Worm (Caenorhabditis elegans) whole organism, L2 larva: Measurements from ENCODE around the gene fbxa-63.

ENCODE experiments used
- R02D3.7 ChIP-seq: fragments of 150-350 bp; optimal IDR thresholded peaks from 2 replicates; lab custom pipeline; 2014; ENCODE audit warnings: missing biosample characterization, missing genetic modification characterization
- ZK546.5 ChIP-seq: sonication (generic microtip); optimal IDR thresholded peaks from 2 replicates; lab custom pipeline; 2017; ENCODE audit warnings: missing biosample characterization, missing genetic modification characterization
- alr-1 ChIP-seq: fragments of 150-350 bp; optimal IDR thresholded peaks from 2 replicates; lab custom pipeline; 2014; ENCODE audit warnings: missing biosample characterization, missing genetic modification characterization
- fos-1 ChIP-seq: fragments of 150-350 bp; optimal IDR thresholded peaks from 2 replicates; lab custom pipeline; 2014; ENCODE audit warnings: missing biosample characterization, missing genetic modification characterization
- nhr-10 ChIP-seq: sonication (generic microtip); optimal IDR thresholded peaks from 2 replicates; lab custom pipeline; 2017; ENCODE audit warnings: missing biosample characterization, missing genetic modification characterization
- nhr-12 ChIP-seq: fragments of 150-350 bp; optimal IDR thresholded peaks from 2 replicates; lab custom pipeline; 2014; ENCODE audit warnings: missing biosample characterization, missing genetic modification characterization
- nhr-129 ChIP-seq: fragments of 150-350 bp; optimal IDR thresholded peaks from 2 replicates; lab custom pipeline; 2014; ENCODE audit warnings: missing biosample characterization, missing genetic modification characterization
- peb-1 ChIP-seq: fragments of 150-350 bp; optimal IDR thresholded peaks from 2 replicates; lab custom pipeline; 2014; ENCODE audit warnings: missing biosample characterization, missing genetic modification characterization
- skn-1 ChIP-seq: sonication (generic microtip); optimal IDR thresholded peaks from 2 replicates; lab custom pipeline; 2017; ENCODE audit warnings: missing biosample characterization, missing genetic modification characterization
- sma-3 ChIP-seq: sonication (generic microtip); optimal IDR thresholded peaks from 2 replicates; lab custom pipeline; 2016; ENCODE audit warnings: missing genetic modification reagents, missing genetic modification characterization, missing compliant biosample characterization
- sma-9 ChIP-seq, 2 experiments: fragments of 150-350 bp in 1 of 2; sonication (generic microtip) in 1 of 2; optimal IDR thresholded peaks; 2 replicates each; lab custom pipeline; 2014 to 2016; ENCODE audit warnings: missing genetic modification characterization in 2 of 2, mild to moderate bottlenecking in 1 of 2, missing biosample characterization in 1 of 2, missing compliant biosample characterization in 1 of 2, missing genetic modification reagents in 1 of 2, moderate library complexity in 1 of 2
- unc-39 ChIP-seq: fragments of 150-350 bp; optimal IDR thresholded peaks from 2 replicates; lab custom pipeline; 2014; ENCODE audit warnings: missing biosample characterization, missing genetic modification characterization
- unc-55 ChIP-seq: fragments of 150-350 bp; sonication (generic microtip); optimal IDR thresholded peaks from 3 replicates; lab custom pipeline; 2014; ENCODE audit warnings: missing biosample characterization, missing genetic modification reagents, missing genetic modification characterization
- zag-1 ChIP-seq: fragments of 150-350 bp; optimal IDR thresholded peaks from 2 replicates; lab custom pipeline; 2014; ENCODE audit warnings: missing biosample characterization, missing genetic modification characterization
- ztf-1 ChIP-seq: fragments of 200-800 bp; sonication (Bioruptor generic); conservative IDR thresholded peaks from 2 replicates; pipeline ENCODE4 v1.3.6; 2022; ENCODE audit warnings: missing genetic modification characterization, missing compliant biosample characterization
- ztf-11 ChIP-seq: sonication (generic microtip); optimal IDR thresholded peaks from 2 replicates; lab custom pipeline; 2017; ENCODE audit warnings: missing biosample characterization, missing genetic modification characterization

The fbxa-63 gene

ce11 chrIII:1288473-1289056 is 45.3 kb downstream of the fbxa-63 start, which contains the start of gene fbxa-50:
Gene fbxa-50, minus strand, starts transcription at chrIII:1288523.
- TF ChIP-seq unc-55 (GFP tag; lab: Kevin White, UChicago) (no peak), sma-3 (GFP tag; lab: Kevin White, UChicago) (no peak), sma-9 (GFP tag; optimal IDR thresholded peaks at IDR 0.05; lab: Kevin White, UChicago) (no peak), sma-9 (tag; optimal IDR thresholded peaks at IDR 0.05; lab: Kevin White, UChicago) (no peak), R02D3.7 (no peak), nhr-129 (tag; lab: Kevin White, UChicago) (peak; percentile 64), peb-1 (tag; lab: Kevin White, UChicago) (no peak)

ce11 chrIII:1289139-1289538 is 45.8 kb downstream of the fbxa-63 start:
- peak; percentile 70 for TF ChIP-seq fos-1
- no peak for TF ChIP-seq nhr-10

- no peak for TF ChIP-seq alr-1 (tag; lab: Kevin White, UChicago)
- TF ChIP-seq nhr-12 (tag; lab: Kevin White, UChicago), result no peak
- no peak for TF ChIP-seq R02D3.7
- TF ChIP-seq unc-39 (tag; lab: Kevin White, UChicago), result no peak
- no peak for TF ChIP-seq ZK546.5 (tag; lab: Kevin White, UChicago)
- no peak for TF ChIP-seq zag-1 (tag; lab: Kevin White, UChicago)
- TF ChIP-seq skn-1 (tag; lab: Kevin White, UChicago), result no peak
- TF ChIP-seq ztf-11 (tag; lab: Kevin White, UChicago), result no peak
- no peak for TF ChIP-seq ztf-1 (GFP tag; lab: Robert Waterston, UW)
Observed at ce11 chrIII:1293135-1293534, 49.8 kb downstream of the fbxa-63 start, which contains the start of gene fbxa-36. Gene fbxa-36, minus strand, starts transcription at chrIII:1293235.
